Fruit fly (Drosophila melanogaster): ENCODE measurements around the gene CG3108.

Gene CG3108

dm6 chrX:5783260-5784040 lies 2.0 kb upstream of the CG3108 start (continued):
- TF ChIP-seq CG18599 (GFP tag; optimal IDR thresholded peaks at IDR 0.05) (peak; percentile 15), gcm2 (GFP tag; optimal IDR thresholded peaks at IDR 0.05) (no peak), Ssrp (tag; optimal IDR thresholded peaks at IDR 0.05) (peak; percentile 62), cato (GFP tag; optimal IDR thresholded peaks at IDR 0.05; ENCODE audit: borderline replicate concordance) (no peak), CG11695 (GFP tag; IDR thresholded peaks at IDR 0.05) (peak; percentile 15; the same call in 1 of the 3 replicates), tin (GFP tag; optimal IDR thresholded peaks at IDR 0.05) (peak; percentile 35), croc (GFP tag; conservative IDR thresholded peaks at IDR 0.05) (peak; percentile 39; the same call in 1 of the 3 replicates), CG2712 (tag; optimal IDR thresholded peaks at IDR 0.05) (peak; percentile 40), CG2875 (GFP tag; optimal IDR thresholded peaks at IDR 0.05) (peak; percentile 52), dpn (GFP tag; optimal IDR thresholded peaks at IDR 0.05) (peak in 1 of 2 experiments; percentile 24), CG30403 (GFP tag; optimal IDR thresholded peaks at IDR 0.05) (peak; percentile 42), CG34376 (GFP tag; optimal IDR thresholded peaks at IDR 0.05) (no peak), CG6689 (GFP tag; IDR thresholded peaks at IDR 0.05) (peak; percentile 68), Nf-YA (GFP tag; IDR thresholded peaks at IDR 0.05) (no peak), YL-1 (GFP tag; optimal IDR thresholded peaks at IDR 0.05) (no peak), tap (tag; optimal IDR thresholded peaks at IDR 0.05) (peak; percentile 1), CG1602 (GFP tag; optimal IDR thresholded peaks at IDR 0.05) (no peak), so (GFP tag; IDR thresholded peaks at IDR 0.05) (peak; percentile 47; the same call in 1 of the 3 replicates), CG33213 (GFP tag; optimal IDR thresholded peaks at IDR 0.05) (no peak), CG4282 (GFP tag; optimal IDR thresholded peaks at IDR 0.05) (no peak), vfl (GFP tag; optimal IDR thresholded peaks at IDR 0.05) (no peak), Gug (GFP tag; IDR thresholded peaks at IDR 0.05) (0 out of 4 replicates have a peak, but pooled peaks have one; percentile 19), CG15269 (tag; optimal IDR thresholded peaks at IDR 0.05) (peak; percentile 47), CG16863 (GFP tag; optimal IDR thresholded peaks at IDR 0.05) (peak; percentile 4), CG7839 (tag; optimal IDR thresholded peaks at IDR 0.05) (peak; percentile 62), Mad (GFP tag; optimal IDR thresholded peaks at IDR 0.05) (no peak), Sox102F (GFP tag; optimal IDR thresholded peaks at IDR 0.05) (peak; percentile 76), az2 (GFP tag; optimal IDR thresholded peaks at IDR 0.05) (peak; percentile 47), tio (GFP tag; optimal IDR thresholded peaks at IDR 0.05) (no peak), CG14014 (GFP tag; IDR thresholded peaks at IDR 0.05) (0 out of 2 replicates have a peak, but pooled peaks have one; percentile 23), Drgx (GFP tag; IDR thresholded peaks at IDR 0.05) (peak; percentile 75), CG12659 (GFP tag; optimal IDR thresholded peaks at IDR 0.05) (peak; percentile 14), lmd (GFP tag; IDR thresholded peaks at IDR 0.05) (peak; percentile 37; the same call in 1 of the 2 replicates), bsh (GFP tag; optimal IDR thresholded peaks at IDR 0.05) (peak in 1 of 2 experiments; percentile 58), ci (GFP tag; IDR thresholded peaks at IDR 0.05) (peak; percentile 69), dysf (GFP tag; IDR thresholded peaks at IDR 0.05) (peak; percentile 51; the same call in 2 of the 3 replicates), zfh1 (GFP tag; IDR thresholded peaks at IDR 0.05) (peak; percentile 53; the same call in 1 of the 3 replicates), CG12391 (tag; optimal IDR thresholded peaks at IDR 0.05) (peak; percentile 45), en (GFP tag; optimal IDR thresholded peaks at IDR 0.05) (no peak), Usf (GFP tag; optimal IDR thresholded peaks at IDR 0.05) (no peak), esg (GFP tag; conservative IDR thresholded peaks at IDR 0.05) (no peak), scrt (GFP tag; optimal IDR thresholded peaks at IDR 0.05) (no peak), Optix (GFP tag; IDR thresholded peaks at IDR 0.05) (no peak), CG6854 (GFP tag; optimal IDR thresholded peaks at IDR 0.05) (no peak), CG14667 (GFP tag; IDR thresholded peaks at IDR 0.05) (no peak), CG7556 (GFP tag; optimal IDR thresholded peaks at IDR 0.05) (peak; percentile 26), HLH54F (GFP tag; optimal IDR thresholded peaks at IDR 0.05) (no peak), CG3407 (GFP tag; optimal IDR thresholded peaks at IDR 0.05) (peak; percentile 41), wek (GFP tag; optimal IDR thresholded peaks at IDR 0.05) (no peak)

All from whole organism, embryonic.